Fruit fly (Drosophila melanogaster) Kc167 (cell line): ENCODE results near the gene CG42340.
"Not testable (repeated sequence)": the region's sequence is repeated elsewhere in the genome, so short reads cannot be mapped to it uniquely, and the experiment has no call there.

Experiments used
- Myc ChIP-seq: fragments of >200 bp; optimal IDR thresholded peaks from 2 replicates; lab custom pipeline; 2017; ENCODE audit warnings: missing external identifiers
- Sin3A ChIP-seq: fragments of >200 bp; optimal IDR thresholded peaks from 2 replicates; lab custom pipeline; 2018; ENCODE audit warnings: missing external identifiers
- h ChIP-seq: fragments of >200 bp; optimal IDR thresholded peaks from 3 replicates; lab custom pipeline; 2018; ENCODE audit warnings: missing external identifiers
- insv ChIP-seq: fragments of >200 bp; optimal IDR thresholded peaks from 3 replicates; lab custom pipeline; 2018; ENCODE audit warnings: missing external identifiers
- psq ChIP-seq: fragments of >200 bp; optimal IDR thresholded peaks from 2 replicates; lab custom pipeline; 2017; ENCODE audit warnings: missing external identifiers
- ttk ChIP-seq: sonication (Bioruptor generic); optimal IDR thresholded peaks from 2 replicates; lab custom pipeline; 2017; ENCODE audit warnings: missing external identifiers

Gene CG42340

dm6 chrX:6540215-6540821 lies 16.2 kb upstream of the CG42340 start, which contains the start of gene CG34417:
CG34417 (plus strand) TSS chrX:6540771.
- no peak for TF ChIP-seq psq
- TF ChIP-seq h (lab: Kevin White, UChicago) = no peak
- no peak for TF ChIP-seq Sin3A (lab: Kevin White, UChicago)
- TF ChIP-seq Myc (lab: Kevin White, UChicago) = no peak
- TF ChIP-seq insv = no peak
- no peak for TF ChIP-seq ttk (lab: Kevin White, UChicago)

- TF ChIP-seq insv (no peak), Sin3A (lab: Kevin White, UChicago) (no peak), h (lab: Kevin White, UChicago) (no peak), ttk (lab: Kevin White, UChicago) (no peak), psq (no peak), Myc (lab: Kevin White, UChicago) (no peak)
Observed at dm6 chrX:6533836-6534357, 9.8 kb upstream of the CG42340 start, which contains the start of gene dx. dx (plus strand) TSS chrX:6533999.

dm6 chrX:6533101-6533636 lies 9.0 kb upstream of the CG42340 start, which contains the start of gene RpL7A:
RpL7A (minus strand) TSS chrX:6533348.
- no peak for TF ChIP-seq psq

- TF ChIP-seq insv = no peak
- TF ChIP-seq Myc (lab: Kevin White, UChicago) = no peak
- no peak for TF ChIP-seq h (lab: Kevin White, UChicago)
- no peak for TF ChIP-seq ttk (lab: Kevin White, UChicago)
- TF ChIP-seq psq = no peak
- TF ChIP-seq Sin3A (lab: Kevin White, UChicago) = no peak
Observed at dm6 chrX:6529179-6529766, 5.2 kb upstream of the CG42340 start.

- no peak for TF ChIP-seq Sin3A (lab: Kevin White, UChicago)
- TF ChIP-seq insv = no peak
- TF ChIP-seq Myc (lab: Kevin White, UChicago) = no peak
- TF ChIP-seq ttk (lab: Kevin White, UChicago) = no peak
- TF ChIP-seq psq = no peak
- no peak for TF ChIP-seq h (lab: Kevin White, UChicago)
Observed at dm6 chrX:6528508-6528998, 4.4 kb upstream of the CG42340 start, which contains the start of gene Agxt. Agxt (plus strand) TSS chrX:6528948.

- no peak for TF ChIP-seq Myc (lab: Kevin White, UChicago)
- no peak for TF ChIP-seq psq
- no peak for TF ChIP-seq h (lab: Kevin White, UChicago)
- TF ChIP-seq insv = no peak
- no peak for TF ChIP-seq ttk (lab: Kevin White, UChicago)
- no peak for TF ChIP-seq Sin3A (lab: Kevin White, UChicago)
Observed at dm6 chrX:6527680-6528079, 3.6 kb upstream of the CG42340 start, which contains the start of gene CG3342. CG3342 (minus strand) TSS chrX:6527888.

dm6 chrX:6513193-6513592 lies 10.9 kb downstream of the CG42340 start:
- no peak for TF ChIP-seq h (lab: Kevin White, UChicago)
- no peak for TF ChIP-seq insv
- no peak for TF ChIP-seq Myc (lab: Kevin White, UChicago)
- TF ChIP-seq ttk (lab: Kevin White, UChicago) = no peak
- TF ChIP-seq psq = no peak
- TF ChIP-seq Sin3A (lab: Kevin White, UChicago) = no peak

- TF ChIP-seq psq; ttk (lab: Kevin White, UChicago); h (lab: Kevin White, UChicago): not testable (repeated sequence)
Observed at dm6 chrX:6478749-6479148, 45.4 kb downstream of the CG42340 start, which contains the start of gene CG33665. CG33665 (minus strand) TSS chrX:6478849.

- TF ChIP-seq ttk (lab: Kevin White, UChicago); insv; psq: not testable (repeated sequence)
Observed at dm6 chrX:6476867-6477266, 47.3 kb downstream of the CG42340 start, which contains the start of gene CG33666. CG33666 (minus strand) TSS chrX:6476967.

dm6 chrX:6472278-6472677 lies 51.8 kb downstream of the CG42340 start, which contains the start of gene CG33667:
CG33667 (minus strand) TSS chrX:6472378.
- not testable (repeated sequence) for TF ChIP-seq psq; h (lab: Kevin White, UChicago); ttk (lab: Kevin White, UChicago)

- TF ChIP-seq ttk (lab: Kevin White, UChicago) (no peak), Sin3A (lab: Kevin White, UChicago) (no peak), Myc (lab: Kevin White, UChicago) (no peak), psq (no peak), insv (no peak), h (lab: Kevin White, UChicago) (no peak)
Observed at dm6 chrX:6457888-6458287, 66.2 kb downstream of the CG42340 start.

- TF ChIP-seq h (lab: Kevin White, UChicago) (no peak), Myc (lab: Kevin White, UChicago) (no peak), Sin3A (lab: Kevin White, UChicago) (no peak), ttk (lab: Kevin White, UChicago) (no peak), insv (no peak), psq (no peak)
Observed at dm6 chrX:6439495-6439894, 84.6 kb downstream of the CG42340 start.
